Fruit fly (Drosophila melanogaster): Measurements from ENCODE around the gene neur.

dm6 chr3R:9062756-9063155, 23.5 kb upstream of the neur start:
- TF ChIP-seq EcR (GFP tag; optimal IDR thresholded peaks at IDR 0.05): no peak
- no peak for TF ChIP-seq pan (optimal IDR thresholded peaks at IDR 0.05)
- TF ChIP-seq Dll (optimal IDR thresholded peaks at IDR 0.05): no peak
- TF ChIP-seq psq (optimal IDR thresholded peaks at IDR 0.05): no peak
- no peak for TF ChIP-seq CG8478 (optimal IDR thresholded peaks at IDR 0.05)
- TF ChIP-seq usp (GFP tag; optimal IDR thresholded peaks at IDR 0.05): no peak
